Fruit fly (Drosophila melanogaster): ENCODE data around the gene Hsc70-2.

The Hsc70-2 gene

dm6 chr3R:13075728-13076127 lies 31.2 kb downstream of the Hsc70-2 start:
- TF ChIP-seq CG7045 (GFP tag; optimal IDR thresholded peaks at IDR 0.05) (no peak), CG33017 (tag; optimal IDR thresholded peaks at IDR 0.05) (no peak), kay (GFP tag; ENCODE audit: borderline replicate concordance) (no peak)

dm6 chr3R:13077262-13077661 lies 32.7 kb downstream of the Hsc70-2 start:
- TF ChIP-seq Crg-1 (GFP tag; optimal IDR thresholded peaks at IDR 0.05) (no peak), Clk (GFP tag; optimal IDR thresholded peaks at IDR 0.05) (no peak), CG12768 (GFP tag; optimal IDR thresholded peaks at IDR 0.05) (no peak), cnc (optimal IDR thresholded peaks at IDR 0.05) (no peak), CG11617 (GFP tag; optimal IDR thresholded peaks at IDR 0.05) (no peak), Mnt (GFP tag; optimal IDR thresholded peaks at IDR 0.05) (no peak), CG33017 (tag; optimal IDR thresholded peaks at IDR 0.05) (no peak), ovo (GFP tag; optimal IDR thresholded peaks at IDR 0.05) (no peak), CG7101 (tag; optimal IDR thresholded peaks at IDR 0.05) (no peak), CG14711 (tag; optimal IDR thresholded peaks at IDR 0.05) (no peak), cic (GFP tag; optimal IDR thresholded peaks at IDR 0.05) (no peak), CG5204 (GFP tag; optimal IDR thresholded peaks at IDR 0.05) (no peak), Hr96 (GFP tag; optimal IDR thresholded peaks at IDR 0.05) (no peak), CG1620 (GFP tag; optimal IDR thresholded peaks at IDR 0.05) (no peak)

- peak; percentile 77 for TF ChIP-seq bab1 (GFP tag; optimal IDR thresholded peaks at IDR 0.05)
- TF ChIP-seq Mnt (GFP tag; optimal IDR thresholded peaks at IDR 0.05) = no peak
- no peak for TF ChIP-seq Clk (GFP tag; optimal IDR thresholded peaks at IDR 0.05)
- TF ChIP-seq pad (GFP tag; optimal IDR thresholded peaks at IDR 0.05) = peak; percentile 13
- TF ChIP-seq CG33017 (tag; optimal IDR thresholded peaks at IDR 0.05) = no peak
- no peak for TF ChIP-seq CG12768 (GFP tag; optimal IDR thresholded peaks at IDR 0.05)
- peak; percentile 49 for TF ChIP-seq CG1620 (GFP tag; optimal IDR thresholded peaks at IDR 0.05)
- TF ChIP-seq CG5204 (GFP tag; optimal IDR thresholded peaks at IDR 0.05) = no peak
- TF ChIP-seq Hr96 (GFP tag; optimal IDR thresholded peaks at IDR 0.05) = no peak
- no peak for TF ChIP-seq Crg-1 (GFP tag; optimal IDR thresholded peaks at IDR 0.05)
- no peak for TF ChIP-seq cnc (optimal IDR thresholded peaks at IDR 0.05)
- TF ChIP-seq ovo (GFP tag; optimal IDR thresholded peaks at IDR 0.05) = no peak
These were observed 33.7 kb downstream of the Hsc70-2 start for dm6 chr3R:13078263-13078662.

DNA sequence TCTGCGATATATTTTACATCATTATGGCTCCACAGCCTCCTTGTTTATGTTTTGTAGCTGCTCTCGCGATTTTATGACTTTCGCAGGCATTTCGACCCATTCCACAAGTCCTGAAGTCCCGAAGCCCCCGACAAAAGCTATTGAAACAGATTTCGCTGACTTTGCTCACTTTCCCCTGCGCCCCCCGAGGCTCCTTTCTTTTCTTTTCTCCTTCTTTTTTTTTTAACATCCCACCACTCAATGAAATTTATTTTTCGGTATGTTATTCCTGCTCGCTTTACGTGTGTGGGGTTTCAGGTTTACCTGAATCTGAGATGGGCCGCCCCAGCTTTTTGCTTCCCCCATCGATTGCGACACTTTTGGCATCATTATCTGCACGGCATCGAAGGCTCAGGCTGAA lies 37.8 kb downstream of the Hsc70-2 start:
- TF ChIP-seq bab1 (GFP tag; optimal IDR thresholded peaks at IDR 0.05) (no peak), CG7045 (GFP tag; optimal IDR thresholded peaks at IDR 0.05) (no peak), cic (GFP tag; optimal IDR thresholded peaks at IDR 0.05) (no peak), ovo (GFP tag; optimal IDR thresholded peaks at IDR 0.05) (no peak)

dm6 chr3R:13085924-13086323 lies 41.4 kb downstream of the Hsc70-2 start, which contains the start of gene CG43063:
Gene CG43063, plus strand, starts transcription at chr3R:13086224.
- TF ChIP-seq cnc (optimal IDR thresholded peaks at IDR 0.05) = no peak
- no peak for TF ChIP-seq pad (GFP tag; optimal IDR thresholded peaks at IDR 0.05)
- no peak for TF ChIP-seq Mnt (GFP tag; optimal IDR thresholded peaks at IDR 0.05)
- TF ChIP-seq ovo (GFP tag; optimal IDR thresholded peaks at IDR 0.05) = no peak
- TF ChIP-seq CG11617 (GFP tag; optimal IDR thresholded peaks at IDR 0.05) = no peak

DNA sequence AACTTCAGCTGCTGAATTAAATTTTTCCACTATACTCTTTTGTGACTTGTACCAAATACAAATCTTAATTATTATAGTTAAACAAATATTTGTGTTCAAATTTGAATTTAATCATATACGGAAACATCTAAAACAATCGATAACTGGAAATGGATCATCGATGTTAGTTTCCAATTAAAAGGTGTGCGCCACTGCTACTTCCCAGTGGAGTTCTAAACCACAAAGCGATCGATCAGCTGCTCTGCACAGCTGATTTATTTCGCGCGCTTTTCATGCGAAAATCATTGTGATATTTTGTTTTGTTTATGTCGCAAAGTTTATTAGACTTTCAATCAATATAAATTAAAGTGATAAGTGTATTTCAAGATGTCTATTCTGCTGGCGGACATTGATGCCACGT lies 43.8 kb downstream of the Hsc70-2 start, which contains the start of gene timeout:
TSS of gene timeout (plus strand) at position 257 of the 400 bp plus-strand sequence.
- TF ChIP-seq Crg-1 (GFP tag; optimal IDR thresholded peaks at IDR 0.05) (no peak), bab1 (GFP tag; optimal IDR thresholded peaks at IDR 0.05) (peak; percentile 87), pad (GFP tag; optimal IDR thresholded peaks at IDR 0.05) (no peak)

DNA sequence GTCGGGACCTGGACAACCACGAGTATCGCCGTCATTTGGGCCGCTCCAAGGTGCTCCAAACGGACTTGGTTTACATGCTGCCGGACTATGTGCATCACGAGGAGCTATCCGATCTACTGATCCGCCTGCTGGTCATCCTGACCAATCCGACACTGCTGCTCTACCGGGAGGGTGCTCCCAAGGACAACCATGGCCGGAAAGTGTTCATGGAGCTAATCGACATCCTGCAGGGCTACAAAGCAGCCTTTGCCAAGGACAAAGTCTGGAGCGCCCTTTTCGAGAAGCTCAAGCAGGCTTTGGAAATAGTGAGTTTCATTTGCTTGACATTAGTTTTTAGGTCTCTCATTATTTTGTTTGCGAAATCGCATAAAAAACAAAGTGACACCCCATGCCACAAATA lies 44.4 kb downstream of the Hsc70-2 start, which contains the start of gene CG34308:
TSS of gene CG34308 (plus strand) at position 301 of the 400 bp plus-strand sequence.
- TF ChIP-seq tj (GFP tag; optimal IDR thresholded peaks at IDR 0.05) (no peak), Crg-1 (GFP tag; optimal IDR thresholded peaks at IDR 0.05) (no peak), Mnt (GFP tag; optimal IDR thresholded peaks at IDR 0.05) (no peak), CG33017 (tag; optimal IDR thresholded peaks at IDR 0.05) (no peak), cic (GFP tag; optimal IDR thresholded peaks at IDR 0.05) (no peak), pad (GFP tag; optimal IDR thresholded peaks at IDR 0.05) (no peak), bab1 (GFP tag; optimal IDR thresholded peaks at IDR 0.05) (no peak), ovo (GFP tag; optimal IDR thresholded peaks at IDR 0.05) (no peak), Hr96 (GFP tag; optimal IDR thresholded peaks at IDR 0.05) (no peak), CG7101 (tag; optimal IDR thresholded peaks at IDR 0.05) (no peak), CG5204 (GFP tag; optimal IDR thresholded peaks at IDR 0.05) (no peak), kay (GFP tag; ENCODE audit: borderline replicate concordance) (no peak)

DNA sequence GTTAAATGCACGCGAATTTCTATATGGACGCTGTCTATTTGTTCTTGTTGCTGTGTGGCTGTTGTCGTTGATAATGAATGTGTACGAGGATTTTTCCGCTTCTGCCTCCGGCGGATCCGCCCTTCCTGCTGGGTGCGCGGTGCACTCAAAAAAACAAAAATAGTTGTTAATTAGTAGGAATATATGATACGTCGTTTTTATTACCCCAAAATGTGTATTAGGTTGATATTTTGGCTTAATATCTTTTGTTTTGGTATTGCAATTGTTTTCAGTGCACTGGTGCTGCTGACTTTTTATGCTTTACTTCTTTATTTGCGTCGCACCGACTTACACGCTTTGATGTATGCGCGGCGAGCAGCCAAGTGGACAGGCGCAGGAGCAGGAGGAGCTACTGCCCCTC lies 47.1 kb downstream of the Hsc70-2 start:
- TF ChIP-seq CG7101 (tag; optimal IDR thresholded peaks at IDR 0.05) (no peak), Clk (GFP tag; optimal IDR thresholded peaks at IDR 0.05) (no peak), CG5204 (GFP tag; optimal IDR thresholded peaks at IDR 0.05) (no peak)

All from whole organism, adult.